Worm (Caenorhabditis elegans): Measurements from ENCODE around the gene T14G12.12.

Gene T14G12.12

ce11 chrX:3758399-3758798 lies at the start of gene T14G12.12:
Gene T14G12.12 (minus strand): TSS chrX:3758499.
- TF ChIP-seq snpc-4 (tag; optimal IDR thresholded peaks at IDR 0.05) = no peak
- TF ChIP-seq unc-39 (tag; optimal IDR thresholded peaks at IDR 0.05) = no peak
- no peak for TF ChIP-seq nhr-12 (tag; optimal IDR thresholded peaks at IDR 0.05)
- TF ChIP-seq ztf-11 (tag; optimal IDR thresholded peaks at IDR 0.05) = no peak
- no peak for TF ChIP-seq mab-5 (tag; optimal IDR thresholded peaks at IDR 0.05)
- TF ChIP-seq unc-62 (GFP tag; optimal IDR thresholded peaks at IDR 0.05) = no peak
- TF ChIP-seq ham-2 (GFP tag; optimal IDR thresholded peaks at IDR 0.05) = no peak
- no peak for TF ChIP-seq ceh-83 (GFP tag; optimal IDR thresholded peaks at IDR 0.05)
- TF ChIP-seq flh-1 (GFP tag; optimal IDR thresholded peaks at IDR 0.05) = no peak
- no peak for TF ChIP-seq ces-1 (GFP tag; optimal IDR thresholded peaks at IDR 0.05)
- TF ChIP-seq zip-8 (tag; optimal IDR thresholded peaks at IDR 0.05) = no peak
- TF ChIP-seq cnd-1 (tag; optimal IDR thresholded peaks at IDR 0.05) = no peak
- TF ChIP-seq drap-1 (GFP tag; optimal IDR thresholded peaks at IDR 0.05) = no peak

DNA sequence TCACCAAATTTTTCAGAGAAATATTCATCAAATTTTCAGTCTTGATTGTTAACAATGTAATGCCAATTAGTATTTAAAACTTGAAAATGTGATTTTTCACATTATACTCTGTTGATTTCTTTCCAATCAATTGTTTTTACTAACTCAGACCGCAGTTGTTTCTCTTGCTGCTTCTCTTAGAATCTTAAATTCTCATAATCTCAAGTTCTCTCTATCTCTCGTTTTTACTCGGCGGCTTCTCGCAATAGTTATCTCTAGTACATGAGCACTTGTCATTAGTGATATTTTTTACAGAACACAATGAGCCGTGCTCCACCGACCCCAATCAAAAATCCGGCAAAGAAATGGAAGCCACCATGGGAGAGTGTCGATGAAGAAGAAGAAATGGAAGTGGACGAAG lies 48.9 kb upstream of the T14G12.12 start, which contains the start of gene F35A5.1:
Gene F35A5.1 (plus strand): TSS at position 301 of the 400 bp plus-strand sequence.
- TF ChIP-seq ceh-39 (tag; optimal IDR thresholded peaks at IDR 0.05) = no peak
- TF ChIP-seq ztf-11 (tag; optimal IDR thresholded peaks at IDR 0.05) = no peak
- TF ChIP-seq nhr-237 (tag; optimal IDR thresholded peaks at IDR 0.05) = no peak
- TF ChIP-seq pha-4 (tag; optimal IDR thresholded peaks at IDR 0.05) = no peak
- TF ChIP-seq lsy-2 (tag; optimal IDR thresholded peaks at IDR 0.05) = no peak
- TF ChIP-seq blmp-1 (tag; optimal IDR thresholded peaks at IDR 0.05) = no peak
- no peak for TF ChIP-seq elt-1 (tag; optimal IDR thresholded peaks at IDR 0.05; ENCODE audit: borderline replicate concordance, insufficient read depth)
- no peak for TF ChIP-seq nhr-12 (tag; optimal IDR thresholded peaks at IDR 0.05)
- TF ChIP-seq hlh-1 (tag; optimal IDR thresholded peaks at IDR 0.05) = no peak
- TF ChIP-seq ham-2 (GFP tag; optimal IDR thresholded peaks at IDR 0.05) = no peak
- TF ChIP-seq mab-5 (tag; optimal IDR thresholded peaks at IDR 0.05) = no peak
- TF ChIP-seq lin-13 (tag; optimal IDR thresholded peaks at IDR 0.05) = no peak
- no peak for TF ChIP-seq mep-1 (tag; optimal IDR thresholded peaks at IDR 0.05)
- TF ChIP-seq nhr-28 (tag; optimal IDR thresholded peaks at IDR 0.05) = no peak
- TF ChIP-seq unc-120 (tag; optimal IDR thresholded peaks at IDR 0.05; ENCODE audit: poor library complexity, severe bottlenecking) = no peak
- no peak for TF ChIP-seq drap-1 (GFP tag; optimal IDR thresholded peaks at IDR 0.05)
- TF ChIP-seq nhr-2 (tag; optimal IDR thresholded peaks at IDR 0.05) = no peak
- TF ChIP-seq elt-3 (tag; optimal IDR thresholded peaks at IDR 0.05) = no peak
- no peak for TF ChIP-seq mls-2 (tag; optimal IDR thresholded peaks at IDR 0.05)
- TF ChIP-seq unc-39 (tag; optimal IDR thresholded peaks at IDR 0.05) = no peak

DNA sequence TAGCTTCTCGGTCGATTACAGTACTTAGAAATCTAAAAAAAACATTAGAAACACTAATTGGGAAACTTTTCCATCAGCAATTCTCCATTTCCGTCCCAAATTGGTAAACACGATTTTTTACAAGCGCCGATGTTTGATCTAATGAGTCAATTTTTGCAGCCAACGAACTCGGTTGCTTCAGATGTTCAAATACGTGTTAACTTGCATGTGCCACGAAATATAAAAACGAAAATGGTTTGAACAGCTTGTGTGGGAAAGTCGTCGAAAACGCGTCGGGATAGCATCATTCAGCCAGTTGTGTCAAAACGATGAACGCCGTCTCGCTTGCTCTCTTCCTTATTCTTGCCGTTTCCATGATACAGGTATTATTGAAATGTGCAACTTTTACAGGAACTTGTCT lies 46.5 kb upstream of the T14G12.12 start, which contains the start of gene F35A5.2:
Gene F35A5.2 (plus strand): TSS at position 301 of the 400 bp plus-strand sequence.
- no peak for TF ChIP-seq nhr-76 (tag; optimal IDR thresholded peaks at IDR 0.05)
- TF ChIP-seq mep-1 (tag; optimal IDR thresholded peaks at IDR 0.05) = no peak
- no peak for TF ChIP-seq ceh-83 (GFP tag; optimal IDR thresholded peaks at IDR 0.05)
- TF ChIP-seq nhr-2 (tag; optimal IDR thresholded peaks at IDR 0.05) = no peak
- TF ChIP-seq snpc-4 (tag; optimal IDR thresholded peaks at IDR 0.05) = no peak
- no peak for TF ChIP-seq ztf-11 (tag; optimal IDR thresholded peaks at IDR 0.05)
- TF ChIP-seq bed-3 (GFP tag; optimal IDR thresholded peaks at IDR 0.05) = no peak
- TF ChIP-seq pha-4 (tag; optimal IDR thresholded peaks at IDR 0.05) = no peak
- no peak for TF ChIP-seq unc-62 (GFP tag; optimal IDR thresholded peaks at IDR 0.05)
- no peak for TF ChIP-seq mls-2 (tag; optimal IDR thresholded peaks at IDR 0.05)
- no peak for TF ChIP-seq ceh-43 (GFP tag; optimal IDR thresholded peaks at IDR 0.05)
- TF ChIP-seq unc-39 (tag; optimal IDR thresholded peaks at IDR 0.05) = no peak
- TF ChIP-seq lin-13 (tag; optimal IDR thresholded peaks at IDR 0.05) = no peak
- no peak for TF ChIP-seq sptf-1 (tag; optimal IDR thresholded peaks at IDR 0.05)
- no peak for TF ChIP-seq zip-8 (tag; optimal IDR thresholded peaks at IDR 0.05)
- TF ChIP-seq hlh-1 (tag; optimal IDR thresholded peaks at IDR 0.05) = no peak
- TF ChIP-seq cnd-1 (tag; optimal IDR thresholded peaks at IDR 0.05) = no peak
- TF ChIP-seq drap-1 (GFP tag; optimal IDR thresholded peaks at IDR 0.05) = no peak

DNA sequence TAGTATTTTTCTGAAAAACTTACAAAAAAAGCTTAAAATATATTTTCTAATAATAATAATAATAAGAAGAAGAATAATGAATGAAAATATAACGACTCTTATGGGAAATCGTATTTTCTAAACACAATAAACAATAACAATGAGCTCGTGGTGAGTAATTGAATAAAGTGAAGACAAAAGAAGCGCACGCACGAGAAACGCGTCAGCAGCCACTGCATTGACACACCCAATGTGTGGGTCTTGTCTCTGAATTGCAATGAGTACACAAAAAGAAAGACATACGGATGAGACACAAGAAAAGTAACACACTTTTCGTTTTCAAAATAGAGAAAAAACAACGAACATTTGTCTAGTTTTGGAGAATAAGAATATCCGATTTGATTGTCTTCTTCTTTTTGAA lies 45.0 kb upstream of the T14G12.12 start, which contains the start of gene F35A5.8:
Gene F35A5.8 (minus strand): TSS at position 151 of the 400 bp plus-strand sequence.
- TF ChIP-seq nhr-76 (tag; optimal IDR thresholded peaks at IDR 0.05) = no peak
- no peak for TF ChIP-seq nhr-2 (tag; optimal IDR thresholded peaks at IDR 0.05)
- no peak for TF ChIP-seq nhr-28 (tag; optimal IDR thresholded peaks at IDR 0.05)
- TF ChIP-seq ceh-83 (GFP tag; optimal IDR thresholded peaks at IDR 0.05) = no peak
- no peak for TF ChIP-seq nhr-12 (tag; optimal IDR thresholded peaks at IDR 0.05)
- TF ChIP-seq sem-2 (GFP tag; optimal IDR thresholded peaks at IDR 0.05) = no peak
- no peak for TF ChIP-seq bed-3 (GFP tag; optimal IDR thresholded peaks at IDR 0.05)
- TF ChIP-seq flh-1 (GFP tag; optimal IDR thresholded peaks at IDR 0.05) = no peak
- peak; percentile 13 for TF ChIP-seq sptf-1 (tag; optimal IDR thresholded peaks at IDR 0.05)
- TF ChIP-seq lsy-2 (tag; optimal IDR thresholded peaks at IDR 0.05) = peak; percentile 38
- peak; percentile 82 for TF ChIP-seq pha-4 (tag; optimal IDR thresholded peaks at IDR 0.05)
- no peak for TF ChIP-seq zip-8 (tag; optimal IDR thresholded peaks at IDR 0.05)
- TF ChIP-seq M03D4.4 (tag; optimal IDR thresholded peaks at IDR 0.05) = no peak
- TF ChIP-seq ceh-39 (tag; optimal IDR thresholded peaks at IDR 0.05) = no peak
- no peak for TF ChIP-seq elt-1 (tag; optimal IDR thresholded peaks at IDR 0.05; ENCODE audit: borderline replicate concordance, insufficient read depth)
- no peak for TF ChIP-seq ham-2 (GFP tag; optimal IDR thresholded peaks at IDR 0.05)
- TF ChIP-seq blmp-1 (tag; optimal IDR thresholded peaks at IDR 0.05) = peak; percentile 5
- TF ChIP-seq lin-32 (GFP tag; optimal IDR thresholded peaks at IDR 0.05) = no peak
- peak; percentile 53 for TF ChIP-seq mep-1 (tag; optimal IDR thresholded peaks at IDR 0.05)
- no peak for TF ChIP-seq ztf-11 (tag; optimal IDR thresholded peaks at IDR 0.05)
- TF ChIP-seq unc-39 (tag; optimal IDR thresholded peaks at IDR 0.05) = no peak
- TF ChIP-seq nhr-237 (tag; optimal IDR thresholded peaks at IDR 0.05) = peak; percentile 46
- peak; percentile 4 for TF ChIP-seq unc-62 (GFP tag; optimal IDR thresholded peaks at IDR 0.05)
- TF ChIP-seq lin-13 (tag; optimal IDR thresholded peaks at IDR 0.05) = peak; percentile 94
- TF ChIP-seq cnd-1 (tag; optimal IDR thresholded peaks at IDR 0.05) = no peak
- TF ChIP-seq unc-120 (tag; optimal IDR thresholded peaks at IDR 0.05; ENCODE audit: poor library complexity, severe bottlenecking) = peak; percentile 26
- no peak for TF ChIP-seq mls-2 (tag; optimal IDR thresholded peaks at IDR 0.05)
- no peak for TF ChIP-seq snpc-4 (tag; optimal IDR thresholded peaks at IDR 0.05)
- TF ChIP-seq tbx-8 (GFP tag; optimal IDR thresholded peaks at IDR 0.05) = no peak
- TF ChIP-seq hlh-1 (tag; optimal IDR thresholded peaks at IDR 0.05) = no peak
- no peak for TF ChIP-seq mab-5 (tag; optimal IDR thresholded peaks at IDR 0.05)
- TF ChIP-seq ceh-43 (GFP tag; optimal IDR thresholded peaks at IDR 0.05) = peak; percentile 9
- peak; percentile 98 for TF ChIP-seq ces-1 (GFP tag; optimal IDR thresholded peaks at IDR 0.05)
- TF ChIP-seq elt-3 (tag; optimal IDR thresholded peaks at IDR 0.05) = no peak
